Fruit fly (Drosophila melanogaster) whole organism, prepupa: Measurements from ENCODE around the gene CG15916.

Experiments
- CG10631 ChIP-seq: fragments of 200-800 bp; sonication (Bioruptor generic); optimal IDR thresholded peaks from 2 replicates; lab custom pipeline; 2016; ENCODE audit warnings: missing biosample characterization, missing genetic modification characterization
- CG11762 ChIP-seq: fragments of 200-800 bp; sonication (Bioruptor generic); optimal IDR thresholded peaks from 3 replicates; lab custom pipeline; 2016; ENCODE audit warnings: missing biosample characterization, missing genetic modification characterization; ENCODE audit not compliant: insufficient read depth
- CG11902 ChIP-seq: fragments of 200-800 bp; sonication (Bioruptor generic); optimal IDR thresholded peaks from 3 replicates; lab custom pipeline; 2016; ENCODE audit warnings: missing biosample characterization, missing genetic modification characterization
- CG15336 ChIP-seq: fragments of 200-800 bp; sonication (Bioruptor generic); IDR thresholded peaks from 2 replicates; pipeline ENCODE4 v1.3.6; 2022; ENCODE audit warnings: missing biosample characterization, missing genetic modification characterization
- CG16779 ChIP-seq: fragments of 200-800 bp; sonication (Bioruptor generic); optimal IDR thresholded peaks from 3 replicates; lab custom pipeline; 2017; ENCODE audit warnings: missing biosample characterization, mild to moderate bottlenecking, missing genetic modification characterization
- CG3032 ChIP-seq: fragments of 200-800 bp; optimal IDR thresholded peaks from 2 replicates; lab custom pipeline; 2019; ENCODE audit warnings: missing biosample characterization, mild to moderate bottlenecking, missing genetic modification characterization, moderate library complexity
- CG34406 ChIP-seq: fragments of 200-800 bp; sonication (Bioruptor generic); optimal IDR thresholded peaks from 3 replicates; lab custom pipeline; 2016; ENCODE audit warnings: missing biosample characterization, missing genetic modification characterization
- CG6163 ChIP-seq: fragments of 200-800 bp; sonication (Bioruptor generic); IDR thresholded peaks from 3 replicates; pipeline ENCODE4 v1.3.6; 2022; ENCODE audit warnings: missing biosample characterization, missing genetic modification characterization
- CG7368 ChIP-seq: fragments of 200-800 bp; sonication (Bioruptor generic); optimal IDR thresholded peaks from 3 replicates; lab custom pipeline; 2016; ENCODE audit warnings: missing biosample characterization, missing genetic modification characterization
- Eip75B ChIP-seq: fragments of 200-800 bp; sonication (Bioruptor generic); optimal IDR thresholded peaks from 3 replicates; lab custom pipeline; 2016; ENCODE audit warnings: missing biosample characterization, missing genetic modification characterization
- Eip78C ChIP-seq: fragments of 200-800 bp; sonication (Bioruptor generic); peaks from one replicate; lab custom pipeline; 2016; ENCODE audit warnings: missing biosample characterization, missing genetic modification characterization
- Eip93F ChIP-seq: fragments of 200-800 bp; sonication (Bioruptor generic); optimal IDR thresholded peaks from 2 replicates; lab custom pipeline; 2016; ENCODE audit warnings: missing biosample characterization, mild to moderate bottlenecking, missing genetic modification characterization
- Ets21C ChIP-seq: fragments of 200-800 bp; sonication (Bioruptor generic); optimal IDR thresholded peaks from 3 replicates; lab custom pipeline; 2016; ENCODE audit warnings: missing biosample characterization, missing genetic modification characterization
- Hr38 ChIP-seq: sonication (Bioruptor generic); optimal IDR thresholded peaks from 2 replicates; lab custom pipeline; 2016; ENCODE audit warnings: missing biosample characterization, missing genetic modification characterization
- Hr39 ChIP-seq: fragments of 200-800 bp; sonication (Bioruptor generic); optimal IDR thresholded peaks from 2 replicates; lab custom pipeline; 2016; ENCODE audit warnings: missing biosample characterization, missing genetic modification characterization
- Met ChIP-seq: fragments of 200-800 bp; sonication (Bioruptor generic); optimal IDR thresholded peaks from 3 replicates; lab custom pipeline; 2016; ENCODE audit warnings: missing biosample characterization, missing genetic modification characterization
- Smox ChIP-seq: fragments of 200-800 bp; sonication (Bioruptor generic); optimal IDR thresholded peaks from 3 replicates; lab custom pipeline; 2016; ENCODE audit warnings: missing biosample characterization, missing genetic modification characterization
- Sox102F ChIP-seq: fragments of 200-800 bp; sonication (Bioruptor generic); optimal IDR thresholded peaks from 2 replicates; lab custom pipeline; 2016; ENCODE audit warnings: missing biosample characterization, mild to moderate bottlenecking, missing genetic modification characterization
- Sox14 ChIP-seq: fragments of 200-800 bp; sonication (Bioruptor generic); optimal IDR thresholded peaks from 3 replicates; lab custom pipeline; 2016; ENCODE audit warnings: missing biosample characterization, missing genetic modification characterization
- achi ChIP-seq: fragments of 200-800 bp; sonication (Bioruptor generic); optimal IDR thresholded peaks from 3 replicates; lab custom pipeline; 2016; ENCODE audit warnings: missing biosample characterization, missing genetic modification characterization
- acj6 ChIP-seq: fragments of 200-800 bp; sonication (Bioruptor generic); optimal IDR thresholded peaks from 3 replicates; lab custom pipeline; 2016; ENCODE audit warnings: missing biosample characterization, missing genetic modification characterization
- dac ChIP-seq: fragments of 200-800 bp; sonication (Bioruptor generic); optimal IDR thresholded peaks from 2 replicates; lab custom pipeline; 2017; ENCODE audit warnings: missing biosample characterization, mild to moderate bottlenecking, missing genetic modification characterization
- dsx ChIP-seq: fragments of 200-800 bp; optimal IDR thresholded peaks from 3 replicates; lab custom pipeline; 2019; ENCODE audit warnings: missing biosample characterization, mild to moderate bottlenecking, missing genetic modification characterization, moderate library complexity; ENCODE audit not compliant: poor library complexity, severe bottlenecking
- eg ChIP-seq: fragments of 200-800 bp; sonication (Bioruptor generic); IDR thresholded peaks from 3 replicates; pipeline ENCODE4 v1.3.6; 2022; ENCODE audit warnings: missing biosample characterization, missing genetic modification characterization
- esn ChIP-seq: fragments of 200-800 bp; sonication (Bioruptor generic); optimal IDR thresholded peaks from 2 replicates; lab custom pipeline; 2016; ENCODE audit warnings: missing biosample characterization, mild to moderate bottlenecking, missing genetic modification characterization, moderate library complexity
- fd59A ChIP-seq: fragments of 200-800 bp; sonication (Bioruptor generic); optimal IDR thresholded peaks from 2 replicates; lab custom pipeline; 2017; ENCODE audit warnings: missing biosample characterization, mild to moderate bottlenecking, missing genetic modification characterization, missing genetic modification reagents
- fd85E ChIP-seq: fragments of 200-800 bp; sonication (Bioruptor generic); optimal IDR thresholded peaks from 3 replicates; lab custom pipeline; 2016; ENCODE audit warnings: missing biosample characterization, missing genetic modification characterization
- fkh ChIP-seq: fragments of 200-800 bp; sonication (Bioruptor generic); optimal IDR thresholded peaks from 3 replicates; lab custom pipeline; 2017; ENCODE audit warnings: missing biosample characterization, mild to moderate bottlenecking, missing genetic modification characterization, moderate library complexity
- lz ChIP-seq: fragments of 200-800 bp; sonication (Bioruptor generic); optimal IDR thresholded peaks from 3 replicates; lab custom pipeline; 2016; ENCODE audit warnings: missing biosample characterization, missing genetic modification characterization
- net ChIP-seq: fragments of 200-800 bp; sonication (Bioruptor generic); optimal IDR thresholded peaks from 3 replicates; lab custom pipeline; 2016; ENCODE audit warnings: missing biosample characterization, missing genetic modification characterization
- ss ChIP-seq, 2 experiments: fragments of 200-800 bp; sonication (Bioruptor generic); optimal IDR thresholded peaks; 2 replicates in 1 of 2; 3 replicates in 1 of 2; lab custom pipeline; 2017 to 2018; ENCODE audit warnings: mild to moderate bottlenecking in 2 of 2, missing biosample characterization in 2 of 2, missing genetic modification characterization in 2 of 2, moderate library complexity in 1 of 2
- svp ChIP-seq: fragments of 200-800 bp; sonication (Bioruptor generic); peaks from one replicate; lab custom pipeline; 2016; ENCODE audit warnings: missing biosample characterization, missing genetic modification characterization
- topi ChIP-seq: fragments of 200-800 bp; sonication (Bioruptor generic); optimal IDR thresholded peaks from 3 replicates; lab custom pipeline; 2016; ENCODE audit warnings: missing biosample characterization, missing genetic modification characterization
- vri ChIP-seq: fragments of 200-800 bp; sonication (Bioruptor generic); optimal IDR thresholded peaks from 3 replicates; lab custom pipeline; 2016; ENCODE audit warnings: missing biosample characterization, mild to moderate bottlenecking, missing genetic modification characterization

Gene CG15916

DNA sequence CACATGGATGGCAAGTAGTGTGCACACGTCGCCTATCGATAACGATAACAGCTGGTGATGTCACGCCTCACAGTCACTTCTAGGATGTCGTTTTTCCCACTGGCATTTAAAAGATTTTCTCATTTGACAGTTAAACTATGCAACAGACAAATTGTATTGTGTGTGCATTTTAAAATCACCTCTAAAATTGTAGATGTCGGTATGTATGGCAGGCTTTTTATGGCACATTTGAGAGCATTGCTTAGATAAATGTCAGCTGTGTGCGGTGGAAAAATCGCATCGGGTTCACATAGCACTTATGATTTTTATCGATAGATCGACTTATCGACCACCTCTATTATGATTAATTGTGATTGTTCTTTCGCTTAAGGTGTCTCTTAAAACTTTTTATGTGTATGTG, 46.2 kb upstream of the CG15916 start, which contains the start of the genes ArgRS and CG8578 (continued):
- TF ChIP-seq Sox102F (GFP tag; lab: Kevin White, UChicago) = no peak
- TF ChIP-seq net (GFP tag; lab: Kevin White, UChicago) = no peak
- no peak for TF ChIP-seq fd59A
- no peak for TF ChIP-seq CG7368
- TF ChIP-seq CG3032 (tag; lab: Kevin White, UChicago) = peak; percentile 69
- TF ChIP-seq dac (GFP tag; lab: Kevin White, UChicago) = no peak
- peak; percentile 28 for TF ChIP-seq acj6

dm6 chrX:15849021-15849420, 41.4 kb upstream of the CG15916 start, which contains the start of gene sun:
Gene sun, minus strand, starts transcription at chrX:15849258.
- TF ChIP-seq CG16779 (tag; lab: Kevin White, UChicago) (no peak), CG10631 (GFP tag; lab: Kevin White, UChicago) (no peak), Hr39 (GFP tag; lab: Kevin White, UChicago) (no peak), CG15336 (no peak), achi (GFP tag; lab: Kevin White, UChicago) (no peak), Hr38 (no peak), svp (GFP tag; lab: Kevin White, UChicago) (peak; percentile 6), fkh (GFP tag; lab: Kevin White, UChicago) (no peak), Smox (GFP tag; lab: Kevin White, UChicago) (no peak), CG11762 (no peak), Sox14 (no peak), CG34406 (no peak), CG3032 (tag; lab: Kevin White, UChicago) (no peak), net (GFP tag; lab: Kevin White, UChicago) (no peak), Eip78C (GFP tag; lab: Kevin White, UChicago) (peak; percentile 31), lz (GFP tag; lab: Kevin White, UChicago) (no peak), eg (GFP tag; lab: Robert Waterston, UW) (no peak), Met (GFP tag; lab: Kevin White, UChicago) (no peak), vri (GFP tag; lab: Kevin White, UChicago) (peak; percentile 77)

DNA sequence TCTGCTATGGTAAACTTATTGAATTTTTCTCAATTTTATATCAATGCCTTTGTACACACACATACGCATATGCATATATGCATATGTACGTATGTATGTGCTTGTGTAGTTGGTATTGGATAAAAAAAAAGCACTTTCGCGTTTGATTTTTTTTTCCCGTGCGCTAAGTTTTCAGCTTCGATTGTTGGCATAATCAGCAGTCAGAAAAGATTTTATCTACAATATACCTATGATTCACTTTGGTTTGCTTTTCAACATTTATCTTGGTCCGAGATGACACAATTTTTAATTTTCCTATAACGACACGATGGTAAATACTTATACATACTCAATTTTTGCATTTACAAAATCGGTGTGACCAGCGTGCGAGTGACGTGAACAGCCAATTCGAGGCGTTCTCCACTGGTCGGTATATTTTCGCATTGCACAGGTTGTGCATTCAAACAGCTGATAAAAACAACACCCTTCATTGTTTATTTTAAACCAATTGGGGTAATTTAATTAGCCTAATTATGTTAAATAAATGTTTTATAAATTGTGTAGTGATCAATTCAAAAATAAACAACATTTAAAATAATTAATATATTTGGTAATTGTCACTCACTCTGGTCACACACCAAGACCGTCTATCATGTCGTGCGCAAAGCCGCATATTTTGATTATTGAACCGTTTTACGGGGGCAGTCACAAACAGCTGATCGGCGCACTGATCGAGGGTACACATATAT, 37.4 kb upstream of the CG15916 start, which contains the start of the genes UBL3 and CG15914:
Gene UBL3, minus strand, starts transcription at position 361 of the 728 bp plus-strand sequence.
Gene CG15914, plus strand, starts transcription at position 607 of the 728 bp plus-strand sequence.
- TF ChIP-seq Eip93F (GFP tag; lab: Kevin White, UChicago) = peak; percentile 66
- TF ChIP-seq Ets21C (GFP tag; lab: Kevin White, UChicago) = no peak
- TF ChIP-seq vri (GFP tag; lab: Kevin White, UChicago) = peak; percentile 59
- peak; percentile 34 for TF ChIP-seq esn (GFP tag; lab: Kevin White, UChicago)
- TF ChIP-seq CG6163 (GFP tag; lab: Robert Waterston, UW) = no peak
- peak; percentile 1 for TF ChIP-seq topi (GFP tag; lab: Kevin White, UChicago)
- TF ChIP-seq Eip78C (GFP tag; lab: Kevin White, UChicago) = peak; percentile 82
- TF ChIP-seq fkh (GFP tag; lab: Kevin White, UChicago) = peak; percentile 59
- peak; percentile 89 for TF ChIP-seq svp (GFP tag; lab: Kevin White, UChicago)
- no peak for TF ChIP-seq CG16779 (tag; lab: Kevin White, UChicago)
- no peak for TF ChIP-seq Sox14
- TF ChIP-seq ss (GFP tag; optimal IDR thresholded peaks at IDR 0.05; lab: Kevin White, UChicago) = peak in 1 of 2 experiments; percentile 48
- peak; percentile 19 for TF ChIP-seq fd85E (GFP tag; lab: Kevin White, UChicago)
- peak; percentile 11; the same call in 1 of the 2 replicates for TF ChIP-seq CG15336
- peak; percentile 16 for TF ChIP-seq Eip75B
- no peak for TF ChIP-seq Smox (GFP tag; lab: Kevin White, UChicago)

- TF ChIP-seq CG10631 (GFP tag; lab: Kevin White, UChicago) (no peak), CG15336 (0 out of 2 replicates have a peak, but pooled peaks have one; percentile 20), Eip78C (GFP tag; lab: Kevin White, UChicago) (peak; percentile 1), svp (GFP tag; lab: Kevin White, UChicago) (peak; percentile 5), dsx (GFP tag; lab: Kevin White, UChicago) (peak; percentile 18), CG11902 (GFP tag; lab: Kevin White, UChicago) (no peak), lz (GFP tag; lab: Kevin White, UChicago) (peak; percentile 1), topi (GFP tag; lab: Kevin White, UChicago) (peak; percentile 7)
Observed at dm6 chrX:15857601-15858284, 32.6 kb upstream of the CG15916 start, which contains the start of the genes CG46440 and Myb. Gene CG46440, minus strand, starts transcription at chrX:15857823. Gene Myb, minus strand, starts transcription at chrX:15857823.
